Fruit fly (Drosophila melanogaster) whole organism, embryonic: ENCODE results near the gene Acp32CD.
A peak's percentile ranks its signal among the peaks of the same experiment; 100 is the strongest.

Experiments used
- Abd-B ChIP-seq: fragments of 200-800 bp; sonication (Bioruptor generic); optimal IDR thresholded peaks from 2 replicates; lab custom pipeline; 2018; ENCODE audit warnings: missing biosample characterization, mild to moderate bottlenecking, missing genetic modification characterization, moderate library complexity
- Adf1 ChIP-seq: fragments of 200-800 bp; sonication (Bioruptor generic); IDR thresholded peaks from 2 replicates; pipeline ENCODE4 v1.3.6; 2022; ENCODE audit warnings: missing biosample characterization, missing genetic modification characterization
- Atf3 ChIP-seq: fragments of 200-800 bp; sonication (Bioruptor generic); optimal IDR thresholded peaks from 3 replicates; lab custom pipeline; 2016; ENCODE audit warnings: missing biosample characterization, missing genetic modification characterization
- Bgb ChIP-seq: fragments of 200-800 bp; sonication (Bioruptor generic); IDR thresholded peaks from 2 replicates; pipeline ENCODE4 v1.3.6; 2022; ENCODE audit warnings: missing biosample characterization, missing genetic modification characterization; ENCODE audit not compliant: partially characterized antibody
- CG14014 ChIP-seq: fragments of 200-800 bp; sonication (Bioruptor generic); IDR thresholded peaks from 2 replicates; pipeline ENCODE4 v1.3.6; 2022; ENCODE audit warnings: missing biosample characterization, missing genetic modification characterization
- CG1603 ChIP-seq: fragments of 200-800 bp; sonication (Bioruptor generic); optimal IDR thresholded peaks from 2 replicates; lab custom pipeline; 2019; ENCODE audit warnings: missing biosample characterization, mild to moderate bottlenecking, missing genetic modification characterization, moderate library complexity
- CG3065 ChIP-seq: fragments of 200-800 bp; sonication (Bioruptor generic); optimal IDR thresholded peaks from 2 replicates; lab custom pipeline; 2016; ENCODE audit warnings: missing biosample characterization, missing genetic modification characterization
- CG31365 ChIP-seq: fragments of 200-800 bp; sonication (Bioruptor generic); optimal IDR thresholded peaks from 2 replicates; lab custom pipeline; 2018; ENCODE audit warnings: missing biosample characterization, mild to moderate bottlenecking, missing genetic modification characterization
- CG32772 ChIP-seq: fragments of 200-800 bp; sonication (Bioruptor generic); IDR thresholded peaks from 2 replicates; pipeline ENCODE4 v1.3.6; 2022; ENCODE audit warnings: missing biosample characterization, missing genetic modification characterization
- CG33557 ChIP-seq: fragments of 200-800 bp; sonication (Bioruptor generic); optimal IDR thresholded peaks from 2 replicates; lab custom pipeline; 2019; ENCODE audit warnings: missing biosample characterization, mild to moderate bottlenecking, missing genetic modification characterization, moderate library complexity
- CG3838 ChIP-seq: fragments of 200-800 bp; sonication (Bioruptor generic); optimal IDR thresholded peaks from 3 replicates; lab custom pipeline; 2016; ENCODE audit warnings: missing biosample characterization, missing genetic modification characterization
- CG6683 ChIP-seq: fragments of 200-800 bp; sonication (Bioruptor generic); optimal IDR thresholded peaks from 2 replicates; lab custom pipeline; 2017; ENCODE audit warnings: missing biosample characterization, mild to moderate bottlenecking, missing genetic modification characterization, missing genetic modification reagents
- CG8478 ChIP-seq: fragments of >200 bp; optimal IDR thresholded peaks from 2 replicates; lab custom pipeline; 2018
- CG8924 ChIP-seq: fragments of 200-800 bp; optimal IDR thresholded peaks from 3 replicates; lab custom pipeline; 2019; ENCODE audit warnings: missing biosample characterization, mild to moderate bottlenecking, missing genetic modification characterization, moderate library complexity
- Dbx ChIP-seq: fragments of 200-800 bp; sonication (Bioruptor generic); IDR thresholded peaks from 3 replicates; pipeline ENCODE4 v1.3.6; 2022; ENCODE audit warnings: missing biosample characterization, missing genetic modification characterization
- Dip2 ChIP-seq: fragments of 200-800 bp; sonication (Bioruptor generic); IDR thresholded peaks from 2 replicates; pipeline ENCODE4 v1.3.6; 2022; ENCODE audit warnings: missing biosample characterization, missing genetic modification characterization
- Eip74EF ChIP-seq, 2 experiments: fragments of 200-800 bp in 1 of 2; fragments of >200 bp in 1 of 2; sonication (Bioruptor generic) in 1 of 2; optimal IDR thresholded peaks; 2 replicates each; lab custom pipeline; 2017 to 2019; ENCODE audit warnings: missing biosample characterization in 2 of 2, missing genetic modification characterization in 2 of 2, mild to moderate bottlenecking in 1 of 2, moderate library complexity in 1 of 2
- Fer2 ChIP-seq: fragments of 200-800 bp; sonication (Bioruptor generic); optimal IDR thresholded peaks from 2 replicates; lab custom pipeline; 2018; ENCODE audit warnings: missing biosample characterization, mild to moderate bottlenecking, missing genetic modification characterization, moderate library complexity
- HLHmδ ChIP-seq: fragments of 200-800 bp; sonication (Bioruptor generic); optimal IDR thresholded peaks from 2 replicates; lab custom pipeline; 2018; ENCODE audit warnings: missing biosample characterization, mild to moderate bottlenecking, missing genetic modification characterization, moderate library complexity
- Mrtf ChIP-seq: fragments of 200-800 bp; sonication (Bioruptor generic); IDR thresholded peaks from 3 replicates; pipeline ENCODE4 v1.3.6; 2022; ENCODE audit warnings: missing biosample characterization, missing genetic modification characterization
- NfI ChIP-seq: fragments of 200-800 bp; sonication (Bioruptor generic); optimal IDR thresholded peaks from 3 replicates; lab custom pipeline; 2018; ENCODE audit warnings: missing biosample characterization, mild to moderate bottlenecking, missing genetic modification characterization, moderate library complexity
- Oaz ChIP-seq: fragments of 200-800 bp; sonication (Bioruptor generic); IDR thresholded peaks from 2 replicates; pipeline ENCODE4 v1.3.6; 2022; ENCODE audit warnings: missing biosample characterization, missing genetic modification characterization
- Ptx1 ChIP-seq: fragments of 200-800 bp; sonication (Bioruptor generic); IDR thresholded peaks from 2 replicates; pipeline ENCODE4 v1.3.6; 2022; ENCODE audit warnings: missing biosample characterization, missing genetic modification characterization
- Sry-δ ChIP-seq: fragments of 200-800 bp; sonication (Bioruptor generic); optimal IDR thresholded peaks from 2 replicates; lab custom pipeline; 2016; ENCODE audit warnings: missing biosample characterization, missing genetic modification characterization
- Stat92E ChIP-seq, 3 experiments: fragments of >200 bp in 2 of 3; fragments of 200-800 bp in 1 of 3; sonication (Bioruptor generic) in 1 of 3; optimal IDR thresholded peaks; 2 replicates each; lab custom pipeline; 2017 to 2019; ENCODE audit warnings: missing biosample characterization in 3 of 3, missing genetic modification characterization in 3 of 3, mild to moderate bottlenecking in 1 of 3, moderate library complexity in 1 of 3
- ara ChIP-seq: fragments of 200-800 bp; sonication (Bioruptor generic); IDR thresholded peaks from 2 replicates; pipeline ENCODE4 v1.3.6; 2022; ENCODE audit warnings: missing biosample characterization, missing genetic modification characterization
- ash1 ChIP-seq: fragments of 200-800 bp; sonication (Bioruptor generic); optimal IDR thresholded peaks from 2 replicates; lab custom pipeline; 2018; ENCODE audit warnings: missing biosample characterization, mild to moderate bottlenecking, missing genetic modification characterization
- chn ChIP-seq: fragments of 200-800 bp; sonication (Bioruptor generic); optimal IDR thresholded peaks from 2 replicates; lab custom pipeline; 2016; ENCODE audit warnings: missing biosample characterization, missing genetic modification characterization
- dan ChIP-seq: fragments of 200-800 bp; sonication (Bioruptor generic); IDR thresholded peaks from 2 replicates; pipeline ENCODE4 v1.3.6; 2022; ENCODE audit warnings: missing biosample characterization, missing genetic modification characterization
- dati ChIP-seq: fragments of 200-800 bp; sonication (Bioruptor generic); IDR thresholded peaks from 2 replicates; pipeline ENCODE4 v1.3.6; 2022; ENCODE audit warnings: missing biosample characterization, missing genetic modification characterization
- emc ChIP-seq: fragments of 200-800 bp; sonication (Bioruptor generic); optimal IDR thresholded peaks from 2 replicates; lab custom pipeline; 2016; ENCODE audit warnings: missing biosample characterization, missing genetic modification characterization
- en ChIP-seq: fragments of 200-800 bp; sonication (Bioruptor generic); optimal IDR thresholded peaks from 2 replicates; lab custom pipeline; 2016; ENCODE audit warnings: missing biosample characterization, missing genetic modification characterization
- fru ChIP-seq: fragments of >200 bp; optimal IDR thresholded peaks from 2 replicates; lab custom pipeline; 2017
- ftz-f1 ChIP-seq: fragments of 200-800 bp; sonication (Bioruptor generic); optimal IDR thresholded peaks from 2 replicates; lab custom pipeline; 2016; ENCODE audit warnings: missing biosample characterization, missing genetic modification characterization
- gem ChIP-seq: fragments of 200-800 bp; sonication (Bioruptor generic); optimal IDR thresholded peaks from 2 replicates; lab custom pipeline; 2019; ENCODE audit warnings: missing biosample characterization, mild to moderate bottlenecking, missing genetic modification characterization, moderate library complexity
- grau ChIP-seq: fragments of 200-800 bp; optimal IDR thresholded peaks from 3 replicates; lab custom pipeline; 2019; ENCODE audit warnings: missing biosample characterization, mild to moderate bottlenecking, missing genetic modification characterization, moderate library complexity
- gsb ChIP-seq: fragments of 200-800 bp; sonication (Bioruptor generic); IDR thresholded peaks from 2 replicates; pipeline ENCODE4 v1.3.6; 2022; ENCODE audit warnings: missing biosample characterization, missing genetic modification characterization
- gsb-n ChIP-seq: fragments of 200-800 bp; sonication (Bioruptor generic); optimal IDR thresholded peaks from 3 replicates; lab custom pipeline; 2018; ENCODE audit warnings: missing biosample characterization, mild to moderate bottlenecking, missing genetic modification characterization
- h ChIP-seq: fragments of >200 bp; optimal IDR thresholded peaks from 2 replicates; lab custom pipeline; 2017
- kay ChIP-seq: fragments of 200-800 bp; sonication (Bioruptor generic); optimal IDR thresholded peaks from 2 replicates; lab custom pipeline; 2016; ENCODE audit warnings: missing biosample characterization, missing genetic modification characterization
- lmd ChIP-seq: fragments of 200-800 bp; sonication (Bioruptor generic); IDR thresholded peaks from 2 replicates; pipeline ENCODE4 v1.3.6; 2022; ENCODE audit warnings: missing biosample characterization, missing genetic modification characterization
- p53 ChIP-seq: fragments of 200-800 bp; sonication (Bioruptor generic); optimal IDR thresholded peaks from 2 replicates; lab custom pipeline; 2016; ENCODE audit warnings: missing biosample characterization, missing genetic modification characterization
- pan ChIP-seq, 4 experiments: fragments of >200 bp in 3 of 4; fragments of 200-800 bp in 1 of 4; sonication (Bioruptor generic) in 1 of 4; optimal IDR thresholded peaks in 3 of 4; IDR thresholded peaks in 1 of 4; 2 replicates each; pipeline versions ENCODE4 v1.3.6 to Lab custom; 2017 to 2022; ENCODE audit warnings: missing biosample characterization in 2 of 4, missing genetic modification characterization in 2 of 4, mixed read lengths in 1 of 4
- pb ChIP-seq: fragments of 200-800 bp; sonication (Bioruptor generic); optimal IDR thresholded peaks from 3 replicates; lab custom pipeline; 2016; ENCODE audit warnings: missing biosample characterization, missing genetic modification characterization
- salm ChIP-seq: fragments of 200-800 bp; sonication (Bioruptor generic); optimal IDR thresholded peaks from 2 replicates; lab custom pipeline; 2018; ENCODE audit warnings: missing biosample characterization, mild to moderate bottlenecking, missing genetic modification characterization
- scrt ChIP-seq: fragments of 200-800 bp; sonication (Bioruptor generic); optimal IDR thresholded peaks from 2 replicates; lab custom pipeline; 2018; ENCODE audit warnings: missing biosample characterization, mild to moderate bottlenecking, missing genetic modification characterization, moderate library complexity
- stc ChIP-seq: fragments of 200-800 bp; sonication (Bioruptor generic); IDR thresholded peaks from 2 replicates; pipeline ENCODE4 v1.3.6; 2022; ENCODE audit warnings: missing biosample characterization, missing genetic modification characterization
- tap ChIP-seq: fragments of 200-800 bp; optimal IDR thresholded peaks from 3 replicates; lab custom pipeline; 2019; ENCODE audit warnings: missing biosample characterization, mild to moderate bottlenecking, missing genetic modification characterization, moderate library complexity
- tll ChIP-seq, 2 experiments: fragments of 200-800 bp in 1 of 2; fragments of >200 bp in 1 of 2; sonication (Bioruptor generic) in 1 of 2; optimal IDR thresholded peaks; 2 replicates each; lab custom pipeline; 2017 to 2019; ENCODE audit warnings: missing biosample characterization in 2 of 2, missing genetic modification characterization in 2 of 2, mild to moderate bottlenecking in 1 of 2, moderate library complexity in 1 of 2

Acp32CD gene

DNA sequence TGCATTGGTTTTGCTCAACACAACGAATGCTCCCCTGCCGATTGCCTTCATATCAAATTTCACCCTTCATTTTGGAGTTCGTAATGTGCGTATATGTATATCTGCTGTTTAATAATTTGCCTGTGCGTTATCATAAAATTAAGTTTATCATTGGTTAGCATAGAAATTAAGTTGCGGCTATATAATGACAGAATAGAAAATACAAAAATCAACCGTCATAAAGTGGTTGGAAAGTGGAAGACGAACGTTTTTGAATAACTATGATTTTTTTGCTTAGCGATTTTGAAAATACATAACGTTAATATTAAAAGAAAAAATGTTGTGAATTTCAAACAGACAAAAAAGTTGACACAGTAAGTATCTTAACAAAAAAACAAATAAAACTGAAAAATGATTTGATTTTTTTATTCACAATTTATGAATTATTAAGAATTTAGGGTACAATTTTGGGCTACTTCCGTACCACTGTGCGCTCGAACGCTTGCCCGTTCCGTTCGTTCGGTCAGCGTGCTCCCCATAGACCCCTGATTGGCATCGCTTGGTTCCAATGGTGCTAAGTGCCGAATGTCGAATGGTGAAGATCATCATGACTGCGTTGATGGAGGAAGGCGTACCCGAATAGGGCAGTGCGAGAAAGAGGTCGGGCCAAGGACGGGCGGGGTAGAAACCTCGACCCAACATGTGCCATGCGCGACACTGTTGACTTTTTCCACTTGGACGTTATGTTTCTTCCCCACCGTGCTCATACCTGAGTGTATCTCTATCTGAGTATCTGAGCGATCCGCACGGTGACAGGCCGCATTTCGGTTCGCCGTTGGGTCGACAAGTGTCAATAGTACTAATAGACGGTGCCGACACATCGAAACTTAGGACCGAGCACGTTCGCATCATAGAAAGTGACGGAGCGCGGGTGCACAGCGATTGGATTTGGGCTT is 22.4 kb downstream of the Acp32CD start (continued):
- TF ChIP-seq Atf3, result no peak
- TF ChIP-seq CG14014 (GFP tag; lab: Robert Waterston, UW), result peak; percentile 36; the same call in 1 of the 2 replicates
- peak; percentile 30; the same call in 1 of the 2 replicates for TF ChIP-seq Bgb
- peak; percentile 67 for TF ChIP-seq gsb-n (tag; lab: Kevin White, UChicago)
- no peak for TF ChIP-seq Abd-B (GFP tag; lab: Kevin White, UChicago)
- TF ChIP-seq emc (GFP tag; lab: Kevin White, UChicago), result no peak
- TF ChIP-seq Mrtf, result no peak
- TF ChIP-seq Sry-δ (GFP tag; lab: Kevin White, UChicago), result no peak
- peak; percentile 69 for TF ChIP-seq grau
- TF ChIP-seq Adf1 (GFP tag; lab: Robert Waterston, UW), result no peak
- TF ChIP-seq Fer2 (tag; lab: Kevin White, UChicago), result no peak
- peak; percentile 87 for TF ChIP-seq gem (tag; lab: Kevin White, UChicago)
- peak; percentile 43 for TF ChIP-seq CG8478
- peak; percentile 52 for TF ChIP-seq lmd (GFP tag; lab: Robert Waterston, UW)
- TF ChIP-seq tap (tag; lab: Kevin White, UChicago), result no peak
- no peak; the same call in none of the 2 replicates for TF ChIP-seq CG32772 (GFP tag; lab: Robert Waterston, UW)
- no peak for TF ChIP-seq Dbx (GFP tag; lab: Robert Waterston, UW)
- TF ChIP-seq Ptx1, result peak; percentile 72
- TF ChIP-seq salm (tag; lab: Kevin White, UChicago), result peak; percentile 30
- TF ChIP-seq CG33557 (GFP tag; lab: Kevin White, UChicago), result peak; percentile 15
- no peak for TF ChIP-seq tll (GFP tag; optimal IDR thresholded peaks at IDR 0.05; lab: Kevin White, UChicago)
- no peak for TF ChIP-seq dan (GFP tag; lab: Robert Waterston, UW)
- TF ChIP-seq pan (optimal IDR thresholded peaks at IDR 0.05; lab: Kevin White, UChicago), result no peak
- TF ChIP-seq pan (GFP tag; optimal IDR thresholded peaks at IDR 0.05 in 1 of 2, IDR thresholded peaks at IDR 0.05 in 1 of 2), result no peak
- no peak for TF ChIP-seq en (GFP tag; lab: Kevin White, UChicago)
- no peak for TF ChIP-seq NfI (GFP tag; lab: Kevin White, UChicago)
- peak; percentile 12 for TF ChIP-seq CG3838 (GFP tag; lab: Kevin White, UChicago)
- peak; percentile 69 for TF ChIP-seq CG8924
- TF ChIP-seq ash1, result no peak
- no peak for TF ChIP-seq CG6683 (GFP tag; lab: Kevin White, UChicago)
- peak; percentile 17 for TF ChIP-seq ftz-f1 (GFP tag; lab: Kevin White, UChicago)
- TF ChIP-seq Stat92E (GFP tag; optimal IDR thresholded peaks at IDR 0.05; lab: Kevin White, UChicago), result no peak
- no peak for TF ChIP-seq Eip74EF (GFP tag; optimal IDR thresholded peaks at IDR 0.05; lab: Kevin White, UChicago)
- no peak for TF ChIP-seq p53 (GFP tag; lab: Kevin White, UChicago)
- TF ChIP-seq CG3065 (GFP tag; lab: Kevin White, UChicago), result no peak
- peak; percentile 13; the same call in 1 of the 2 replicates for TF ChIP-seq Oaz (GFP tag; lab: Robert Waterston, UW)
- TF ChIP-seq CG1603 (tag; lab: Kevin White, UChicago), result no peak
- peak; percentile 36 for TF ChIP-seq stc (GFP tag; lab: Robert Waterston, UW)
- no peak for TF ChIP-seq HLHmδ (GFP tag; lab: Kevin White, UChicago)
- TF ChIP-seq gsb (GFP tag; lab: Robert Waterston, UW), result no peak
- TF ChIP-seq CG31365 (tag; lab: Kevin White, UChicago), result no peak
- no peak for TF ChIP-seq h (lab: Kevin White, UChicago)
- peak; percentile 51 for TF ChIP-seq chn (GFP tag; lab: Kevin White, UChicago)
- TF ChIP-seq dati (GFP tag; lab: Robert Waterston, UW), result no peak
- no peak for TF ChIP-seq scrt (GFP tag; lab: Kevin White, UChicago)
- no peak for TF ChIP-seq pb (GFP tag; lab: Kevin White, UChicago)
- no peak for TF ChIP-seq kay (GFP tag; lab: Kevin White, UChicago)
- no peak for TF ChIP-seq Dip2 (GFP tag; lab: Robert Waterston, UW)
- TF ChIP-seq ara (GFP tag; lab: Robert Waterston, UW), result no peak
- no peak for TF ChIP-seq fru (lab: Kevin White, UChicago)
